Worm (Caenorhabditis elegans): ENCODE data around the gene srj-57.

Gene srj-57

ce11 chrV:2888681-2889080 lies 33.3 kb upstream of the srj-57 start, which contains the start of gene srw-4:
srw-4 (minus strand) TSS chrV:2888781.
- TF ChIP-seq athp-1 (tag; optimal IDR thresholded peaks at IDR 0.05), result no peak
- TF ChIP-seq B0019.2 (GFP tag; conservative IDR thresholded peaks at IDR 0.05), result no peak
- no peak for TF ChIP-seq ceh-27 (GFP tag; optimal IDR thresholded peaks at IDR 0.05)
- TF ChIP-seq ztf-26 (tag; optimal IDR thresholded peaks at IDR 0.05), result no peak
- TF ChIP-seq lin-35 (GFP tag; optimal IDR thresholded peaks at IDR 0.05), result no peak
- no peak for TF ChIP-seq ceh-91 (GFP tag; IDR thresholded peaks at IDR 0.05)
- TF ChIP-seq F10E7.11 (tag; optimal IDR thresholded peaks at IDR 0.05), result no peak
- no peak for TF ChIP-seq ccch-3 (GFP tag; optimal IDR thresholded peaks at IDR 0.05)
- TF ChIP-seq nfya-1 (tag; optimal IDR thresholded peaks at IDR 0.05; ENCODE audit: borderline replicate concordance, insufficient read depth), result no peak
- no peak for TF ChIP-seq attf-5 (GFP tag; optimal IDR thresholded peaks at IDR 0.05)
- TF ChIP-seq F55B11.4 (tag; optimal IDR thresholded peaks at IDR 0.05; ENCODE audit: borderline replicate concordance, insufficient read depth), result no peak

ce11 chrV:2888265-2888664 lies 32.9 kb upstream of the srj-57 start:
- TF ChIP-seq lin-26 (GFP tag; IDR thresholded peaks at IDR 0.05) (no peak), atf-7 (tag; optimal IDR thresholded peaks at IDR 0.05) (no peak), ztf-3 (GFP tag; optimal IDR thresholded peaks at IDR 0.05) (no peak), nhr-27 (tag; optimal IDR thresholded peaks at IDR 0.05) (no peak), ekl-4 (GFP tag; IDR thresholded peaks at IDR 0.05) (no peak), lin-40 (tag; optimal IDR thresholded peaks at IDR 0.05) (no peak), Y53F4B.3 (GFP tag; IDR thresholded peaks at IDR 0.05) (no peak), somi-1 (GFP tag; optimal IDR thresholded peaks at IDR 0.05) (no peak), him-1 (tag; optimal IDR thresholded peaks at IDR 0.05) (no peak), ets-4 (GFP tag; optimal IDR thresholded peaks at IDR 0.05) (no peak), B0035.1 (tag; optimal IDR thresholded peaks at IDR 0.05) (no peak), cebp-1 (GFP tag; IDR thresholded peaks at IDR 0.05) (no peak), cebp-1 (tag; optimal IDR thresholded peaks at IDR 0.05) (no peak), hrde-1 (tag; optimal IDR thresholded peaks at IDR 0.05; ENCODE audit: borderline replicate concordance) (no peak), ceh-79 (tag; optimal IDR thresholded peaks at IDR 0.05) (no peak), sdz-38 (tag; optimal IDR thresholded peaks at IDR 0.05) (no peak), F37B4.10 (GFP tag; IDR thresholded peaks at IDR 0.05) (no peak), ceh-91 (GFP tag; IDR thresholded peaks at IDR 0.05) (no peak), pha-4 (tag; optimal IDR thresholded peaks at IDR 0.05) (no peak), bed-2 (GFP tag; IDR thresholded peaks at IDR 0.05) (no peak), aptf-3 (GFP tag; IDR thresholded peaks at IDR 0.05) (no peak)

- no peak for TF ChIP-seq hlh-26 (GFP tag; conservative IDR thresholded peaks at IDR 0.05)
- no peak for TF ChIP-seq lin-54 (GFP tag; optimal IDR thresholded peaks at IDR 0.05)
- TF ChIP-seq lag-1 (GFP tag; IDR thresholded peaks at IDR 0.05), result no peak
- no peak for TF ChIP-seq nhr-27 (tag; optimal IDR thresholded peaks at IDR 0.05)
- TF ChIP-seq mxl-1 (tag; optimal IDR thresholded peaks at IDR 0.05), result no peak
- TF ChIP-seq K12H6.12 (tag; optimal IDR thresholded peaks at IDR 0.05), result no peak
- no peak for TF ChIP-seq ztf-28 (GFP tag; IDR thresholded peaks at IDR 0.05)
- TF ChIP-seq hmg-20 (GFP tag; IDR thresholded peaks at IDR 0.05), result no peak
- no peak for TF ChIP-seq B0336.3 (GFP tag; IDR thresholded peaks at IDR 0.05)
- TF ChIP-seq efl-1 (GFP tag; optimal IDR thresholded peaks at IDR 0.05), result no peak
- no peak for TF ChIP-seq egrh-3 (GFP tag; IDR thresholded peaks at IDR 0.05)
- TF ChIP-seq cebp-2 (GFP tag; IDR thresholded peaks at IDR 0.05), result no peak
- TF ChIP-seq aptf-2 (GFP tag; conservative IDR thresholded peaks at IDR 0.05), result no peak
- TF ChIP-seq let-526 (GFP tag; IDR thresholded peaks at IDR 0.05), result no peak
These were observed 29.0 kb upstream of the srj-57 start, which contains the start of gene sre-24 for ce11 chrV:2884411-2884810. sre-24 (plus strand) TSS chrV:2884711.

Measured in whole organism, young adult.